Worm (Caenorhabditis elegans) whole organism, late embryonic: ENCODE measurements around the gene F42A9.11.

Source experiments
- K02D7.2 ChIP-seq: sonication (generic microtip); optimal IDR thresholded peaks from 2 replicates; lab custom pipeline; 2017; ENCODE audit warnings: mild to moderate bottlenecking, missing genetic modification characterization, missing compliant biosample characterization
- ama-1 ChIP-seq: fragments of 150-350 bp; optimal IDR thresholded peaks from 2 replicates; lab custom pipeline; 2014
- fkh-6 ChIP-seq: sonication (generic microtip); optimal IDR thresholded peaks from 2 replicates; lab custom pipeline; 2016; ENCODE audit warnings: missing genetic modification characterization, missing compliant biosample characterization
- gmeb-2 ChIP-seq: sonication (generic microtip); optimal IDR thresholded peaks from 2 replicates; lab custom pipeline; 2016; ENCODE audit warnings: missing genetic modification characterization, inconsistent platforms, missing compliant biosample characterization
- hlh-30 ChIP-seq: sonication (generic microtip); optimal IDR thresholded peaks from 2 replicates; lab custom pipeline; 2017; ENCODE audit warnings: antibody characterized with exemption, missing genetic modification characterization, missing compliant biosample characterization; ENCODE audit not compliant: insufficient read depth
- pha-4 ChIP-seq: fragments of 150-350 bp; optimal IDR thresholded peaks from 2 replicates; lab custom pipeline; 2018; ENCODE audit warnings: missing biosample characterization, missing genetic modification reagents, missing genetic modification characterization
- sox-2 ChIP-seq: fragments of 200-800 bp; sonication (Bioruptor generic); IDR thresholded peaks from 2 replicates; pipeline ENCODE4 v1.3.6; 2022; ENCODE audit warnings: missing genetic modification reagents, missing genetic modification characterization, missing compliant biosample characterization
- unc-3 ChIP-seq, 2 experiments: fragments of 200-800 bp in 1 of 2; sonication (Bioruptor generic) in 1 of 2; sonication (generic microtip) in 1 of 2; conservative IDR thresholded peaks in 1 of 2; optimal IDR thresholded peaks in 1 of 2; 2 replicates each; pipeline versions ENCODE4 v1.3.6 to Lab custom; 2016 to 2022; ENCODE audit warnings: missing compliant biosample characterization in 2 of 2, missing genetic modification characterization in 2 of 2, missing genetic modification reagents in 1 of 2
- unc-55 ChIP-seq: sonication (generic microtip); optimal IDR thresholded peaks from 2 replicates; lab custom pipeline; 2017; ENCODE audit warnings: missing biosample characterization, missing genetic modification reagents, missing genetic modification characterization

- no peak for TF ChIP-seq sox-2 (GFP tag; lab: Robert Waterston, UW)
- no peak for TF ChIP-seq unc-3 (GFP tag; conservative IDR thresholded peaks at IDR 0.05; lab: Robert Waterston, UW)
- no peak for TF ChIP-seq unc-3 (tag; optimal IDR thresholded peaks at IDR 0.05; lab: Kevin White, UChicago)
- TF ChIP-seq hlh-30 (tag; lab: Kevin White, UChicago), result peak; percentile 6
- TF ChIP-seq K02D7.2 (tag; lab: Kevin White, UChicago), result no peak
- TF ChIP-seq gmeb-2, result no peak
- TF ChIP-seq fkh-6, result no peak
- no peak for TF ChIP-seq pha-4 (tag; lab: Kevin White, UChicago)
- no peak for TF ChIP-seq ama-1 (lab: Kevin White, UChicago)
- TF ChIP-seq unc-55 (GFP tag; lab: Kevin White, UChicago), result no peak
Observed at ce11 chrIV:8654115-8654628, 26.7 kb downstream of the F42A9.11 start, which contains the start of gene C49C8.1.
